Worm (Caenorhabditis elegans): ENCODE measurements around the gene C04F5.2.

Gene C04F5.2

ce11 chrV:5097035-5097434 is at the start of gene C04F5.2:
Gene C04F5.2 (minus strand): TSS chrV:5097135.
- TF ChIP-seq hmg-11 (tag; optimal IDR thresholded peaks at IDR 0.05) (no peak), egl-5 (tag; optimal IDR thresholded peaks at IDR 0.05) (no peak), pqm-1 (tag; optimal IDR thresholded peaks at IDR 0.05) (no peak), ceh-16 (tag; optimal IDR thresholded peaks at IDR 0.05) (no peak), nhr-77 (tag; optimal IDR thresholded peaks at IDR 0.05) (no peak)

- TF ChIP-seq elt-1 (tag; optimal IDR thresholded peaks at IDR 0.05) (no peak), pha-4 (tag; optimal IDR thresholded peaks at IDR 0.05) (no peak), ztf-11 (tag; optimal IDR thresholded peaks at IDR 0.05) (no peak), tbx-2 (tag; optimal IDR thresholded peaks at IDR 0.05) (no peak), hmg-11 (tag; optimal IDR thresholded peaks at IDR 0.05) (no peak), ceh-9 (tag; optimal IDR thresholded peaks at IDR 0.05) (no peak), fkh-2 (tag; optimal IDR thresholded peaks at IDR 0.05) (no peak)
Observed at ce11 chrV:5146394-5146793, 49.5 kb upstream of the C04F5.2 start, which contains the start of gene F14F9.6. Gene F14F9.6 (minus strand): TSS chrV:5146494.

ce11 chrV:5144541-5144940 is 47.6 kb upstream of the C04F5.2 start, which contains the start of gene F14F9.2:
Gene F14F9.2 (plus strand): TSS chrV:5144841.
- no peak for TF ChIP-seq daf-12 (tag; optimal IDR thresholded peaks at IDR 0.05)
- no peak for TF ChIP-seq ceh-82 (tag; optimal IDR thresholded peaks at IDR 0.05)
- TF ChIP-seq snpc-4 (tag; optimal IDR thresholded peaks at IDR 0.05) = no peak
- TF ChIP-seq nhr-237 (tag; optimal IDR thresholded peaks at IDR 0.05) = no peak
- TF ChIP-seq egl-27 (tag; optimal IDR thresholded peaks at IDR 0.05) = no peak
- TF ChIP-seq nhr-77 (tag; optimal IDR thresholded peaks at IDR 0.05) = no peak
- no peak for TF ChIP-seq fkh-2 (tag; optimal IDR thresholded peaks at IDR 0.05)
- TF ChIP-seq hmg-11 (tag; optimal IDR thresholded peaks at IDR 0.05) = no peak
- TF ChIP-seq ztf-4 (tag; optimal IDR thresholded peaks at IDR 0.05) = no peak
- TF ChIP-seq ceh-16 (tag; optimal IDR thresholded peaks at IDR 0.05) = no peak
- TF ChIP-seq nhr-43 (tag; optimal IDR thresholded peaks at IDR 0.05; ENCODE audit: poor library complexity, severe bottlenecking) = no peak
- TF ChIP-seq R02D3.7 (tag; optimal IDR thresholded peaks at IDR 0.05) = no peak
- no peak for TF ChIP-seq sea-2 (GFP tag; optimal IDR thresholded peaks at IDR 0.05)
- no peak for TF ChIP-seq tbx-2 (tag; optimal IDR thresholded peaks at IDR 0.05)
- no peak for TF ChIP-seq mdl-1 (tag; optimal IDR thresholded peaks at IDR 0.05)
- TF ChIP-seq elt-1 (tag; optimal IDR thresholded peaks at IDR 0.05) = no peak
- TF ChIP-seq lin-15B (tag; optimal IDR thresholded peaks at IDR 0.05) = no peak
- TF ChIP-seq ama-1 (optimal IDR thresholded peaks at IDR 0.05) = no peak

ce11 chrV:5143785-5144184 is 46.9 kb upstream of the C04F5.2 start, which contains the start of gene srh-129:
Gene srh-129 (minus strand): TSS chrV:5143885.
- no peak for TF ChIP-seq ceh-16 (tag; optimal IDR thresholded peaks at IDR 0.05)
- TF ChIP-seq eor-1 (tag; optimal IDR thresholded peaks at IDR 0.05) = no peak
- TF ChIP-seq fos-1 (tag; optimal IDR thresholded peaks at IDR 0.05) = no peak
- no peak for TF ChIP-seq tbx-2 (tag; optimal IDR thresholded peaks at IDR 0.05)
- TF ChIP-seq elt-3 (tag; optimal IDR thresholded peaks at IDR 0.05) = no peak
- TF ChIP-seq R02D3.7 (tag; optimal IDR thresholded peaks at IDR 0.05) = no peak
- TF ChIP-seq fkh-2 (tag; optimal IDR thresholded peaks at IDR 0.05) = no peak
- TF ChIP-seq lin-39 (tag; optimal IDR thresholded peaks at IDR 0.05) = no peak
- TF ChIP-seq lsy-12 (tag; optimal IDR thresholded peaks at IDR 0.05) = no peak
- TF ChIP-seq nhr-76 (tag; optimal IDR thresholded peaks at IDR 0.05) = no peak
- no peak for TF ChIP-seq ztf-11 (tag; optimal IDR thresholded peaks at IDR 0.05)
- no peak for TF ChIP-seq fkh-10 (GFP tag; optimal IDR thresholded peaks at IDR 0.05)

ce11 chrV:5137919-5138318 is 41.0 kb upstream of the C04F5.2 start, which contains the start of gene F14F9.3:
Gene F14F9.3 (plus strand): TSS chrV:5138219.
- TF ChIP-seq pha-4 (tag; optimal IDR thresholded peaks at IDR 0.05) (no peak), egl-5 (tag; optimal IDR thresholded peaks at IDR 0.05) (no peak), ceh-28 (tag; optimal IDR thresholded peaks at IDR 0.05) (no peak), jun-1 (tag; optimal IDR thresholded peaks at IDR 0.05) (no peak), elt-3 (tag; optimal IDR thresholded peaks at IDR 0.05) (no peak), pqm-1 (tag; optimal IDR thresholded peaks at IDR 0.05) (no peak), fkh-2 (tag; optimal IDR thresholded peaks at IDR 0.05) (no peak), nhr-11 (tag; optimal IDR thresholded peaks at IDR 0.05) (no peak), nhr-12 (tag; optimal IDR thresholded peaks at IDR 0.05) (no peak)
